Worm (Caenorhabditis elegans) whole organism, late embryonic: ENCODE data around the gene F22B3.8.

Source experiments
- ceh-9 ChIP-seq: sonication (generic microtip); optimal IDR thresholded peaks from 2 replicates; lab custom pipeline; 2016; ENCODE audit warnings: mild to moderate bottlenecking, missing genetic modification characterization, inconsistent platforms, missing compliant biosample characterization
- pros-1 ChIP-seq: fragments of 150-350 bp; optimal IDR thresholded peaks from 2 replicates; lab custom pipeline; 2014; ENCODE audit warnings: missing biosample characterization, missing genetic modification reagents, missing genetic modification characterization

DNA sequence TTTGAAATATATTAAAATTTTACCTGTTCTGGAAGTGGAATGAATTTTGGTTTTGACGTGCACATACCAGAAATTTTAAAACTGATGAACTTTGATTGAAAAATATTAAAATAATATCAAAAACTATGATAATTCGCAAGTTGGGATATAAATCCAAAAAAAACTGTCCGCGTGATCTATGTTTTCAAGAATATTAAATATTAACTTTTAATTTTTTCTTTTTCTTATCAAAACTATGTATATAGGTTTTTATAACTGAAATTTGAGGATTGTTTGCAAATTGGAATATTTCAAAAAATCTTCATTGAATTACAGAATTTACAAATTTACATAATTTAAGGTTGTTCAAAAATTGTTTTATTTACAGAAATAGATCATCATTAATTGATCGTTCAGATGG lies 40.4 kb upstream of the F22B3.8 start, which contains the start of gene C10C6.3:
- TF ChIP-seq pros-1 (tag; lab: Kevin White, UChicago) (no peak), ceh-9 (no peak)
